Worm (Caenorhabditis elegans) whole organism, young adult: ENCODE results near the gene trd-1.

Source experiments
- B0019.2 ChIP-seq: fragments of 200-800 bp; sonication (Bioruptor generic); conservative IDR thresholded peaks from 2 replicates; pipeline ENCODE4 v1.3.6; 2022; ENCODE audit warnings: missing genetic modification reagents, missing genetic modification characterization, missing compliant biosample characterization
- B0035.1 ChIP-seq: sonication (generic microtip); optimal IDR thresholded peaks from 2 replicates; lab custom pipeline; 2016; ENCODE audit warnings: missing genetic modification characterization, mild to moderate bottlenecking, missing compliant biosample characterization, missing genotype, missing genetic modification reagents
- C06A6.2 ChIP-seq: fragments of 200-800 bp; sonication (Bioruptor generic); conservative IDR thresholded peaks from 2 replicates; pipeline ENCODE4 v1.3.6; 2022; ENCODE audit warnings: missing genetic modification characterization, missing compliant biosample characterization
- F10E7.11 ChIP-seq: sonication (generic microtip); optimal IDR thresholded peaks from 2 replicates; lab custom pipeline; 2017; ENCODE audit warnings: mild to moderate bottlenecking, missing genetic modification characterization, moderate library complexity, missing compliant biosample characterization
- F22D6.2 ChIP-seq: sonication (generic microtip); optimal IDR thresholded peaks from 2 replicates; lab custom pipeline; 2016; ENCODE audit warnings: mild to moderate bottlenecking, missing genetic modification characterization, missing compliant biosample characterization
- F55B11.4 ChIP-seq: sonication (generic microtip); optimal IDR thresholded peaks from 2 replicates; lab custom pipeline; 2016; ENCODE audit warnings: missing compliant biosample characterization, missing genetic modification characterization, borderline replicate concordance; ENCODE audit not compliant: insufficient read depth
- K11D2.4 ChIP-seq: fragments of 200-800 bp; sonication (Bioruptor generic); IDR thresholded peaks from 2 replicates; pipeline ENCODE4 v1.3.6; 2022; ENCODE audit warnings: missing genetic modification reagents, missing genetic modification characterization, missing compliant biosample characterization
- K12H6.12 ChIP-seq: fragments of 200-800 bp; sonication (Bioruptor generic); optimal IDR thresholded peaks from 2 replicates; lab custom pipeline; 2018; ENCODE audit warnings: mild to moderate bottlenecking, missing genetic modification characterization, missing compliant biosample characterization
- T07F8.4 ChIP-seq: sonication (generic microtip); optimal IDR thresholded peaks from 2 replicates; lab custom pipeline; 2016; ENCODE audit warnings: mild to moderate bottlenecking, missing genetic modification characterization, moderate library complexity, missing compliant biosample characterization
- T26A5.8 ChIP-seq: sonication (generic microtip); optimal IDR thresholded peaks from 2 replicates; lab custom pipeline; 2016; ENCODE audit warnings: missing genetic modification characterization, missing compliant biosample characterization
- Y53G8AR.9 ChIP-seq: fragments of 200-800 bp; sonication (Bioruptor generic); conservative IDR thresholded peaks from 2 replicates; pipeline ENCODE4 v1.3.6; 2022; ENCODE audit warnings: missing genetic modification reagents, missing genetic modification characterization, missing compliant biosample characterization
- Y56A3A.18 ChIP-seq: fragments of 200-800 bp; sonication (Bioruptor generic); IDR thresholded peaks from 2 replicates; pipeline ENCODE4 v1.3.6; 2022; ENCODE audit warnings: missing genetic modification reagents, missing genetic modification characterization, missing compliant biosample characterization
- Y79H2A.3 ChIP-seq: fragments of 200-800 bp; sonication (Bioruptor generic); conservative IDR thresholded peaks from 2 replicates; pipeline ENCODE4 v1.3.6; 2022; ENCODE audit warnings: missing genetic modification reagents, missing genetic modification characterization, missing compliant biosample characterization
- ama-1 ChIP-seq, 3 experiments: fragments of 150-350 bp in 1 of 3; sonication (generic microtip) in 2 of 3; optimal IDR thresholded peaks; 2 replicates each; lab custom pipeline; 2014 to 2018; ENCODE audit warnings: missing biosample characterization in 2 of 3, missing genetic modification characterization in 2 of 3, missing genetic modification reagents in 2 of 3
- aptf-2 ChIP-seq: fragments of 200-800 bp; sonication (Bioruptor generic); conservative IDR thresholded peaks from 2 replicates; pipeline ENCODE4 v1.3.6; 2022; ENCODE audit warnings: missing genetic modification reagents, missing genetic modification characterization, missing compliant biosample characterization
- athp-1 ChIP-seq: sonication (generic microtip); optimal IDR thresholded peaks from 2 replicates; lab custom pipeline; 2017; ENCODE audit warnings: mild to moderate bottlenecking, missing genetic modification characterization, missing compliant biosample characterization
- attf-6 ChIP-seq: fragments of 200-800 bp; sonication (Bioruptor generic); IDR thresholded peaks from 2 replicates; pipeline ENCODE4 v1.3.6; 2022; ENCODE audit warnings: missing genetic modification reagents, missing genetic modification characterization, missing compliant biosample characterization
- bed-1 ChIP-seq: fragments of 200-800 bp; sonication (Bioruptor generic); IDR thresholded peaks from 2 replicates; pipeline ENCODE4 v1.3.6; 2022; ENCODE audit warnings: missing genetic modification reagents, missing genetic modification characterization, missing compliant biosample characterization
- ccch-3 ChIP-seq: fragments of 200-800 bp; sonication (Bioruptor generic); optimal IDR thresholded peaks from 2 replicates; lab custom pipeline; 2018; ENCODE audit warnings: mild to moderate bottlenecking, missing genetic modification characterization, missing compliant biosample characterization
- cebp-2 ChIP-seq: fragments of 200-800 bp; sonication (Bioruptor generic); IDR thresholded peaks from 2 replicates; pipeline ENCODE4 v1.3.6; 2022; ENCODE audit warnings: missing genetic modification characterization, missing compliant biosample characterization
- ceh-58 ChIP-seq: fragments of 200-800 bp; sonication (Bioruptor generic); IDR thresholded peaks from 2 replicates; pipeline ENCODE4 v1.3.6; 2022; ENCODE audit warnings: missing genetic modification characterization, missing compliant biosample characterization
- ceh-79 ChIP-seq: sonication (generic microtip); optimal IDR thresholded peaks from 2 replicates; lab custom pipeline; 2017; ENCODE audit warnings: mild to moderate bottlenecking, missing genetic modification characterization, missing compliant biosample characterization
- chd-7 ChIP-seq: sonication (generic microtip); optimal IDR thresholded peaks from 2 replicates; lab custom pipeline; 2016; ENCODE audit warnings: mild to moderate bottlenecking, missing genetic modification characterization, moderate library complexity, missing compliant biosample characterization
- dpl-1 ChIP-seq: fragments of 150-350 bp; optimal IDR thresholded peaks from 2 replicates; lab custom pipeline; 2014; ENCODE audit warnings: missing biosample characterization, missing genetic modification reagents, missing genetic modification characterization
- ekl-4 ChIP-seq: fragments of 200-800 bp; sonication (Bioruptor generic); IDR thresholded peaks from 2 replicates; pipeline ENCODE4 v1.3.6; 2022; ENCODE audit warnings: missing genetic modification reagents, missing genetic modification characterization, missing compliant biosample characterization
- ets-4 ChIP-seq: fragments of 200-800 bp; sonication (Bioruptor generic); optimal IDR thresholded peaks from 2 replicates; lab custom pipeline; 2018; ENCODE audit warnings: mild to moderate bottlenecking, missing genetic modification characterization, missing compliant biosample characterization
- hlh-26 ChIP-seq: fragments of 200-800 bp; sonication (Bioruptor generic); conservative IDR thresholded peaks from 2 replicates; pipeline ENCODE4 v1.3.6; 2022; ENCODE audit warnings: missing genetic modification reagents, missing genetic modification characterization, missing compliant biosample characterization
- lin-26 ChIP-seq: fragments of 200-800 bp; sonication (Bioruptor generic); IDR thresholded peaks from 2 replicates; pipeline ENCODE4 v1.3.6; 2022; ENCODE audit warnings: missing genetic modification reagents, missing genetic modification characterization, missing compliant biosample characterization
- lin-54 ChIP-seq: fragments of 200-800 bp; sonication (Bioruptor generic); optimal IDR thresholded peaks from 2 replicates; lab custom pipeline; 2018; ENCODE audit warnings: mild to moderate bottlenecking, missing genetic modification characterization, missing compliant biosample characterization
- lsl-1 ChIP-seq: fragments of 200-800 bp; sonication (Bioruptor generic); optimal IDR thresholded peaks from 2 replicates; lab custom pipeline; 2018; ENCODE audit warnings: mild to moderate bottlenecking, missing genetic modification characterization, moderate library complexity, missing compliant biosample characterization
- madf-3 ChIP-seq: fragments of 200-800 bp; sonication (Bioruptor generic); IDR thresholded peaks from 2 replicates; pipeline ENCODE4 v1.3.6; 2022; ENCODE audit warnings: missing genetic modification reagents, missing genetic modification characterization, missing compliant biosample characterization
- mel-28 ChIP-seq: sonication (generic microtip); optimal IDR thresholded peaks from 2 replicates; lab custom pipeline; 2016; ENCODE audit warnings: borderline replicate concordance, mild to moderate bottlenecking, missing genetic modification characterization, missing compliant biosample characterization
- nfya-1 ChIP-seq: sonication (generic microtip); optimal IDR thresholded peaks from 2 replicates; lab custom pipeline; 2017; ENCODE audit warnings: antibody characterized with exemption, missing compliant biosample characterization, missing genetic modification characterization, borderline replicate concordance; ENCODE audit not compliant: insufficient read depth
- nfya-2 ChIP-seq: fragments of 200-800 bp; sonication (Bioruptor generic); IDR thresholded peaks from 2 replicates; pipeline ENCODE4 v1.3.6; 2022; ENCODE audit warnings: missing genetic modification reagents, missing genetic modification characterization, missing compliant biosample characterization
- nhr-90 ChIP-seq: sonication (generic microtip); optimal IDR thresholded peaks from 2 replicates; lab custom pipeline; 2016; ENCODE audit warnings: missing genotype, mild to moderate bottlenecking, missing genetic modification characterization, missing compliant biosample characterization
- pbrm-1 ChIP-seq: fragments of 200-800 bp; sonication (Bioruptor generic); IDR thresholded peaks from 2 replicates; pipeline ENCODE4 v1.3.6; 2022; ENCODE audit warnings: missing genetic modification reagents, missing genetic modification characterization, missing compliant biosample characterization
- pha-4 ChIP-seq: fragments of 150-350 bp; sonication (generic microtip); optimal IDR thresholded peaks from 2 replicates; lab custom pipeline; 2014; ENCODE audit warnings: missing biosample characterization, missing genetic modification reagents, missing genetic modification characterization
- sea-2 ChIP-seq: fragments of 200-800 bp; sonication (Bioruptor generic); IDR thresholded peaks from 2 replicates; pipeline ENCODE4 v1.3.6; 2022; ENCODE audit warnings: missing genetic modification characterization, missing compliant biosample characterization
- snpc-1.1 ChIP-seq: sonication (generic microtip); optimal IDR thresholded peaks from 2 replicates; lab custom pipeline; 2017; ENCODE audit warnings: missing genetic modification characterization, mild to moderate bottlenecking, missing compliant biosample characterization, antibody characterized with exemption, moderate library complexity, missing genotype, missing genetic modification reagents; ENCODE audit not compliant: insufficient read depth
- snpc-1.3 ChIP-seq: sonication (generic microtip); optimal IDR thresholded peaks from 2 replicates; lab custom pipeline; 2017; ENCODE audit warnings: missing genetic modification characterization, mild to moderate bottlenecking, missing compliant biosample characterization, antibody characterized with exemption, moderate library complexity, missing genotype, missing genetic modification reagents; ENCODE audit not compliant: insufficient read depth
- tbp1 ChIP-seq: fragments of 200-800 bp; sonication (Bioruptor generic); optimal IDR thresholded peaks from 2 replicates; lab custom pipeline; 2018; ENCODE audit warnings: mild to moderate bottlenecking, missing genetic modification characterization, missing compliant biosample characterization
- tbx-9 ChIP-seq: sonication (generic microtip); optimal IDR thresholded peaks from 2 replicates; lab custom pipeline; 2016; ENCODE audit warnings: borderline replicate concordance, missing genetic modification characterization, inconsistent platforms, missing compliant biosample characterization
- tlf-1 ChIP-seq: fragments of 200-800 bp; sonication (Bioruptor generic); optimal IDR thresholded peaks from 2 replicates; lab custom pipeline; 2018; ENCODE audit warnings: mild to moderate bottlenecking, missing genetic modification characterization, missing compliant biosample characterization
- unc-62 ChIP-seq: fragments of 150-350 bp; optimal IDR thresholded peaks from 2 replicates; lab custom pipeline; 2014; ENCODE audit warnings: missing biosample characterization, missing genetic modification reagents, missing genetic modification characterization
- zfh-2 ChIP-seq: fragments of 200-800 bp; sonication (Bioruptor generic); conservative IDR thresholded peaks from 2 replicates; pipeline ENCODE4 v1.3.6; 2022; ENCODE audit warnings: missing genetic modification reagents, missing genetic modification characterization, missing compliant biosample characterization
- ztf-25 ChIP-seq: fragments of 200-800 bp; sonication (Bioruptor generic); IDR thresholded peaks from 2 replicates; pipeline ENCODE4 v1.3.6; 2022; ENCODE audit warnings: missing genetic modification reagents, missing genetic modification characterization, missing compliant biosample characterization
- ztf-26 ChIP-seq: sonication (generic microtip); optimal IDR thresholded peaks from 2 replicates; lab custom pipeline; 2017; ENCODE audit warnings: missing genetic modification characterization, missing compliant biosample characterization
- ztf-28 ChIP-seq: fragments of 200-800 bp; sonication (Bioruptor generic); IDR thresholded peaks from 2 replicates; pipeline ENCODE4 v1.3.6; 2022; ENCODE audit warnings: missing genetic modification reagents, missing genetic modification characterization, missing compliant biosample characterization

Gene trd-1

DNA sequence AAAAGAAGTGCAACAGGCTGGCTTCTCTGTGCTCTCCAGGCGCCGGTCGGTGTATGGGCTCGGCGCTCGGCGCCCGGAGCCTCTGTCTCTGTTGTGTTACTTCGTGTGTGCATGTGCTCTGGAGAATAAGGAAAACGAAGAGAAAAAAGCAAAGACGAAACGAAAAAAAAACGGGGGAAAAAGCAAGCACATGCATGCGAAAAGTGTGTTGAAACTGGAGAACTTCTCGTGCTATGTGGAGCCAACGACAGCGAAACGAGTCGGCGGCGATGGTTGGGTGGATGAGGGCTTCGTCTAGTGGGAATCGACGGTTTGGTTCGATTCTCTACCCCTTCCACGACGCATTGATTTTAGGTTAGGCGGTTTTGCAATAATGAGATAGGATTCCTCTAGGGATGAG, 1.3 kb downstream of the trd-1 start (continued):
- TF ChIP-seq ama-1 (optimal IDR thresholded peaks at IDR 0.05; lab: Kevin White, UChicago) (no peak), ama-1 (GFP tag; optimal IDR thresholded peaks at IDR 0.05; lab: Kevin White, UChicago) (no peak), sea-2 (no peak), snpc-1.1 (tag; lab: Kevin White, UChicago) (no peak), zfh-2 (peak; percentile 95), B0035.1 (tag; lab: Kevin White, UChicago) (no peak), F55B11.4 (tag; lab: Kevin White, UChicago) (no peak), mel-28 (no peak), lsl-1 (GFP tag; lab: Kevin White, UChicago) (no peak), snpc-1.3 (tag; lab: Kevin White, UChicago) (no peak), F10E7.11 (tag; lab: Kevin White, UChicago) (no peak), pbrm-1 (GFP tag; lab: Robert Waterston, UW) (no peak), ztf-26 (peak; percentile 40), dpl-1 (GFP tag; lab: Kevin White, UChicago) (no peak), hlh-26 (no peak), aptf-2 (GFP tag; lab: Robert Waterston, UW) (no peak), lin-26 (GFP tag; lab: Robert Waterston, UW) (0 out of 2 replicates have a peak, but pooled peaks have one; percentile 36), madf-3 (no peak), nfya-1 (tag; lab: Kevin White, UChicago) (no peak), B0019.2 (GFP tag; lab: Robert Waterston, UW) (no peak), chd-7 (tag; lab: Kevin White, UChicago) (peak; percentile 8), ekl-4 (GFP tag; lab: Robert Waterston, UW) (peak; percentile 33; the same call in 1 of the 2 replicates), ceh-58 (GFP tag; lab: Robert Waterston, UW) (no peak), nhr-90 (tag; lab: Kevin White, UChicago) (peak; percentile 2), tbp1 (GFP tag; lab: Kevin White, UChicago) (peak; percentile 100), K12H6.12 (tag; lab: Kevin White, UChicago) (peak; percentile 35), K11D2.4 (no peak), ztf-28 (no peak), ets-4 (peak; percentile 13), attf-6 (no peak), C06A6.2 (no peak; the same call in 1 of the 2 replicates), ccch-3 (GFP tag; lab: Kevin White, UChicago) (no peak), cebp-2 (GFP tag; lab: Robert Waterston, UW) (no peak), athp-1 (no peak), T07F8.4 (tag; lab: Kevin White, UChicago) (no peak), F22D6.2 (tag; lab: Kevin White, UChicago) (peak; percentile 44), tbx-9 (tag; lab: Kevin White, UChicago) (no peak), bed-1 (GFP tag; lab: Robert Waterston, UW) (no peak), T26A5.8 (no peak), unc-62 (no peak), Y53G8AR.9 (GFP tag; lab: Robert Waterston, UW) (no peak), ztf-25 (no peak), nfya-2 (GFP tag; lab: Robert Waterston, UW) (no peak), Y79H2A.3 (GFP tag; lab: Robert Waterston, UW) (no peak), pha-4 (no peak), tlf-1 (GFP tag; lab: Kevin White, UChicago) (no peak), ceh-79 (tag; lab: Kevin White, UChicago) (no peak), lin-54 (peak; percentile 6), Y56A3A.18 (peak; percentile 68; the same call in 1 of the 2 replicates)
